Fruit fly (Drosophila melanogaster) S2 (cell line): ENCODE results near the gene CG6659.

Experiments used
- CG8478 ChIP-seq: fragments of >200 bp; optimal IDR thresholded peaks from 2 replicates; lab custom pipeline; 2018
- CTCF ChIP-seq, 2 experiments: fragments of >200 bp; optimal IDR thresholded peaks; 2 replicates each; lab custom pipeline; 2018

dm6 chrX:18613434-18613833, 43.7 kb downstream of the CG6659 start:
- no peak for TF ChIP-seq CG8478 (lab: Kevin White, UChicago)
- no peak for TF ChIP-seq CTCF (optimal IDR thresholded peaks at IDR 0.05; lab: Kevin White, UChicago)
